Worm (Caenorhabditis elegans) whole organism, L1 larva: ENCODE data around the gene F40F8.5.

ENCODE experiments used
- C34B4.2 ChIP-seq: sonication (generic microtip); optimal IDR thresholded peaks from 2 replicates; lab custom pipeline; 2017; ENCODE audit warnings: mild to moderate bottlenecking, missing genetic modification characterization, missing compliant biosample characterization
- F16B12.6 ChIP-seq: fragments of 150-350 bp; optimal IDR thresholded peaks from 2 replicates; lab custom pipeline; 2014; ENCODE audit warnings: missing biosample characterization, missing genetic modification characterization
- Y116A8C.19 ChIP-seq: sonication (generic microtip); optimal IDR thresholded peaks from 2 replicates; lab custom pipeline; 2016; ENCODE audit warnings: missing compliant biosample characterization, missing genetic modification characterization, borderline replicate concordance
- ama-1 ChIP-seq: fragments of 150-350 bp; optimal IDR thresholded peaks from 2 replicates; lab custom pipeline; 2014
- blmp-1 ChIP-seq: fragments of 150-350 bp; optimal IDR thresholded peaks from 2 replicates; lab custom pipeline; 2014; ENCODE audit warnings: missing biosample characterization, missing genetic modification characterization
- ceh-63 ChIP-seq: fragments of 200-800 bp; sonication (Bioruptor generic); optimal IDR thresholded peaks from 2 replicates; lab custom pipeline; 2018; ENCODE audit warnings: mild to moderate bottlenecking, missing genetic modification characterization, missing compliant biosample characterization
- ceh-88 ChIP-seq: fragments of 200-800 bp; sonication (Bioruptor generic); IDR thresholded peaks from 2 replicates; pipeline ENCODE4 v1.3.6; 2022; ENCODE audit warnings: missing genetic modification characterization, missing compliant biosample characterization
- efl-3 ChIP-seq: fragments of 200-800 bp; sonication (Bioruptor generic); optimal IDR thresholded peaks from 2 replicates; lab custom pipeline; 2018; ENCODE audit warnings: mild to moderate bottlenecking, missing genetic modification characterization, missing compliant biosample characterization
- egl-27 ChIP-seq, 2 experiments: fragments of 150-350 bp in 1 of 2; sonication (generic microtip); optimal IDR thresholded peaks; 3 replicates each; lab custom pipeline; 2017 to 2018; ENCODE audit warnings: missing biosample characterization in 2 of 2, missing genetic modification characterization in 2 of 2, missing genetic modification reagents in 2 of 2
- elt-2 ChIP-seq: sonication (generic microtip); optimal IDR thresholded peaks from 2 replicates; lab custom pipeline; 2016; ENCODE audit warnings: missing genetic modification characterization, mild to moderate bottlenecking, inconsistent platforms, missing compliant biosample characterization, missing genetic modification reagents
- elt-3 ChIP-seq, 6 experiments: fragments of 150-350 bp in 1 of 6; sonication (generic microtip); optimal IDR thresholded peaks; 2 replicates each; lab custom pipeline; 2017 to 2018; ENCODE audit warnings: missing biosample characterization in 6 of 6, missing genetic modification characterization in 6 of 6, inconsistent platforms in 1 of 6
- fkh-4 ChIP-seq: sonication (generic microtip); optimal IDR thresholded peaks from 2 replicates; lab custom pipeline; 2016; ENCODE audit warnings: missing compliant biosample characterization, missing genetic modification characterization, borderline replicate concordance
- fkh-8 ChIP-seq: sonication (generic microtip); optimal IDR thresholded peaks from 2 replicates; lab custom pipeline; 2016; ENCODE audit warnings: mild to moderate bottlenecking, missing genetic modification characterization, missing compliant biosample characterization
- grh-1 ChIP-seq: fragments of 200-800 bp; sonication (Bioruptor generic); IDR thresholded peaks from 2 replicates; pipeline ENCODE4 v1.3.6; 2022; ENCODE audit warnings: missing genetic modification reagents, missing genetic modification characterization, missing compliant biosample characterization
- hlh-4 ChIP-seq: sonication (generic microtip); optimal IDR thresholded peaks from 2 replicates; lab custom pipeline; 2016; ENCODE audit warnings: mild to moderate bottlenecking, missing genetic modification characterization, missing compliant biosample characterization
- lir-3 ChIP-seq: sonication (generic microtip); optimal IDR thresholded peaks from 2 replicates; lab custom pipeline; 2016; ENCODE audit warnings: mild to moderate bottlenecking, missing genetic modification characterization, moderate library complexity, missing compliant biosample characterization; ENCODE audit not compliant: poor library complexity
- lsy-2 ChIP-seq, 2 experiments: fragments of 150-350 bp; optimal IDR thresholded peaks; 2 replicates each; lab custom pipeline; 2014; ENCODE audit warnings: missing biosample characterization in 2 of 2, missing genetic modification characterization in 2 of 2
- mab-9 ChIP-seq: fragments of 200-800 bp; sonication (Bioruptor generic); IDR thresholded peaks from 2 replicates; pipeline ENCODE4 v1.3.6; 2022; ENCODE audit warnings: missing genetic modification reagents, missing genetic modification characterization, missing compliant biosample characterization
- mdl-1 ChIP-seq, 2 experiments: fragments of 150-350 bp; optimal IDR thresholded peaks; 2 replicates each; lab custom pipeline; 2014 to 2017; ENCODE audit warnings: missing biosample characterization in 2 of 2, missing genetic modification characterization in 2 of 2, inconsistent platforms in 1 of 2
- mef-2 ChIP-seq: fragments of 150-350 bp; optimal IDR thresholded peaks from 2 replicates; lab custom pipeline; 2014; ENCODE audit warnings: missing biosample characterization, missing genetic modification characterization
- nhr-19 ChIP-seq: fragments of 200-800 bp; sonication (Bioruptor generic); conservative IDR thresholded peaks from 2 replicates; pipeline ENCODE4 v1.3.6; 2022; ENCODE audit warnings: missing genetic modification characterization, missing compliant biosample characterization
- nhr-20 ChIP-seq: sonication (generic microtip); optimal IDR thresholded peaks from 2 replicates; lab custom pipeline; 2016; ENCODE audit warnings: mild to moderate bottlenecking, missing genetic modification characterization, missing compliant biosample characterization
- nhr-237 ChIP-seq: fragments of 150-350 bp; optimal IDR thresholded peaks from 2 replicates; lab custom pipeline; 2014; ENCODE audit warnings: missing biosample characterization, missing genetic modification characterization
- nhr-28 ChIP-seq: fragments of 150-350 bp; optimal IDR thresholded peaks from 2 replicates; lab custom pipeline; 2014; ENCODE audit warnings: missing biosample characterization, missing genetic modification characterization
- nhr-47 ChIP-seq: sonication (generic microtip); optimal IDR thresholded peaks from 2 replicates; lab custom pipeline; 2016; ENCODE audit warnings: mild to moderate bottlenecking, missing genetic modification characterization, moderate library complexity, missing compliant biosample characterization
- nhr-71 ChIP-seq: sonication (generic microtip); optimal IDR thresholded peaks from 2 replicates; lab custom pipeline; 2016; ENCODE audit warnings: mild to moderate bottlenecking, missing genetic modification characterization, moderate library complexity, missing compliant biosample characterization
- nhr-77 ChIP-seq: fragments of 150-350 bp; optimal IDR thresholded peaks from 2 replicates; lab custom pipeline; 2014; ENCODE audit warnings: missing biosample characterization, missing genetic modification characterization
- nhr-84 ChIP-seq: sonication (generic microtip); optimal IDR thresholded peaks from 2 replicates; lab custom pipeline; 2017; ENCODE audit warnings: missing biosample characterization, missing genetic modification characterization
- pag-3 ChIP-seq: sonication (generic microtip); optimal IDR thresholded peaks from 2 replicates; lab custom pipeline; 2017; ENCODE audit warnings: missing genetic modification characterization, mild to moderate bottlenecking, missing compliant biosample characterization, antibody characterized with exemption, borderline replicate concordance; ENCODE audit not compliant: insufficient read depth
- skn-1 ChIP-seq: fragments of 150-350 bp; optimal IDR thresholded peaks from 2 replicates; lab custom pipeline; 2014; ENCODE audit warnings: missing biosample characterization, missing genetic modification characterization
- sox-4 ChIP-seq: sonication (generic microtip); optimal IDR thresholded peaks from 2 replicates; lab custom pipeline; 2016; ENCODE audit warnings: missing genetic modification characterization, missing compliant biosample characterization
- sup-37 ChIP-seq: fragments of 200-800 bp; sonication (Bioruptor generic); optimal IDR thresholded peaks from 2 replicates; lab custom pipeline; 2018; ENCODE audit warnings: mild to moderate bottlenecking, missing genetic modification characterization, missing compliant biosample characterization
- swsn-7 ChIP-seq: sonication (generic microtip); optimal IDR thresholded peaks from 2 replicates; lab custom pipeline; 2016; ENCODE audit warnings: missing genetic modification characterization, missing compliant biosample characterization
- unc-130 ChIP-seq: fragments of 150-350 bp; optimal IDR thresholded peaks from 2 replicates; lab custom pipeline; 2017; ENCODE audit warnings: missing biosample characterization, missing genetic modification characterization, inconsistent platforms
- unc-30 ChIP-seq: sonication (generic microtip); optimal IDR thresholded peaks from 2 replicates; lab custom pipeline; 2017; ENCODE audit warnings: missing biosample characterization, missing genetic modification characterization
- unc-62 ChIP-seq: fragments of 150-350 bp; optimal IDR thresholded peaks from 2 replicates; lab custom pipeline; 2014; ENCODE audit warnings: missing biosample characterization, missing genetic modification reagents, missing genetic modification characterization
- vab-15 ChIP-seq: sonication (generic microtip); optimal IDR thresholded peaks from 2 replicates; lab custom pipeline; 2017; ENCODE audit warnings: missing genotype, mild to moderate bottlenecking, missing genetic modification characterization, missing compliant biosample characterization
- zag-1 ChIP-seq: fragments of 150-350 bp; optimal IDR thresholded peaks from 2 replicates; lab custom pipeline; 2014; ENCODE audit warnings: missing biosample characterization, missing genetic modification characterization
- zip-4 ChIP-seq: fragments of 200-800 bp; sonication (Bioruptor generic); optimal IDR thresholded peaks from 2 replicates; lab custom pipeline; 2018; ENCODE audit warnings: mild to moderate bottlenecking, missing genetic modification characterization, moderate library complexity, missing compliant biosample characterization
- ztf-11 ChIP-seq, 2 experiments: sonication (generic microtip); optimal IDR thresholded peaks; 2 replicates each; lab custom pipeline; 2016 to 2017; ENCODE audit warnings: missing genetic modification characterization in 2 of 2, missing biosample characterization in 1 of 2, missing compliant biosample characterization in 1 of 2

The F40F8.5 gene

DNA sequence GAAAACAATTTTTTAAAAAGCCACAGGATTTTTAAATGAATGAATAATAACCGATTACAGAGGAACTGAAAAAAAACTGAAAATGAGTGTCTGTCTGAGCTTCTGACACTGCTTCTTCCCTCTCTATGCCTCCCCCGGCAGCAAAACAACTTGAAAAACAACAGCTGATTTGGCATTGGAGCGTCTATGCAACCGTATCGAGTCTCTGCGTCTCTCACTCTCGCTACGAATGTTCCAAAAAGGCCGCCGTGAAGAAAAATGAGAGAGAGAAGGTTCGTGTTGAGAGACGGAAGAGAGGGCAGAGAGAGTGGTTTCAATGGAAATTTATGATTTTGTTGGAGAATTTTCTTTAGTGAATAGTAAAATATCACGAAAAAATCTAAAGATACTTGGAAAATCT, 31.7 kb downstream of the F40F8.5 start (continued):
- TF ChIP-seq C34B4.2 (tag; lab: Kevin White, UChicago) (no peak), Y116A8C.19 (tag; lab: Kevin White, UChicago) (no peak), nhr-28 (tag; lab: Kevin White, UChicago) (no peak), vab-15 (tag; lab: Kevin White, UChicago) (no peak), unc-62 (GFP tag; lab: Kevin White, UChicago) (no peak), mab-9 (GFP tag; lab: Robert Waterston, UW) (no peak), ama-1 (lab: Kevin White, UChicago) (no peak), fkh-8 (peak; percentile 53), swsn-7 (peak; percentile 38), skn-1 (peak; percentile 78), nhr-19 (GFP tag; lab: Robert Waterston, UW) (peak; percentile 6; the same call in 1 of the 2 replicates), nhr-237 (tag; lab: Kevin White, UChicago) (no peak), lir-3 (tag; lab: Kevin White, UChicago) (no peak), hlh-4 (tag; lab: Kevin White, UChicago) (no peak), nhr-71 (tag; lab: Kevin White, UChicago) (peak; percentile 71), sox-4 (no peak), blmp-1 (tag; lab: Kevin White, UChicago) (peak; percentile 78), elt-2 (tag; lab: Kevin White, UChicago) (no peak), nhr-84 (tag; lab: Kevin White, UChicago) (no peak), ceh-88 (GFP tag; lab: Robert Waterston, UW) (no peak), zip-4 (no peak), F16B12.6 (peak; percentile 37), fkh-4 (no peak), egl-27 (tag; optimal IDR thresholded peaks at IDR 0.05; lab: Kevin White, UChicago) (no peak), lsy-2 (tag; optimal IDR thresholded peaks at IDR 0.05; lab: Kevin White, UChicago) (peak; percentile 67 to 88), pag-3 (tag; lab: Kevin White, UChicago) (no peak), mdl-1 (tag; optimal IDR thresholded peaks at IDR 0.05; lab: Kevin White, UChicago) (peak in 1 of 2 experiments; percentile 51), nhr-20 (tag; lab: Kevin White, UChicago) (peak; percentile 68), nhr-77 (tag; lab: Kevin White, UChicago) (peak; percentile 32), elt-3 (tag; optimal IDR thresholded peaks at IDR 0.05; lab: Kevin White, UChicago) (peak in 2 of 6 experiments; percentile 10 to 39)
- TF ChIP-seq, all 84 proteins: peak for 32

DNA sequence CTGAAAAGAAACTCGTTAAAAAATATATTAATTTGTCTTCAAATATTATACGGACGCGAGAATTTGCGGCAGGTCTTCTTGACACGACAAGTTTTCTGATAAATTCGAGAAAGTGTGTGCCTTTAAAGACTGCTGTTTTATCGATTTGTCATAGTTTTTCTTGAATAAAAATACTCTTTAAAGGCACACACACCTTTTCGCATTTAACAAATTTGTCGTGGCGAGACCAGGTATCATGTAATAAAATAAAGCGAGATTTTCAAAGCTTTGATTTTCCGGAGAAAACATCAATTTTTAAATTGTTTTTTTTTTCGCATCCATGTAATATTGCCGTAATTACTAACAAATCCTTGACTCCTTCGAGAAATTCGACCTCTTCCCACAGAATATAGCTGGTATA, 33.6 kb downstream of the F40F8.5 start:
- TF ChIP-seq unc-62 (GFP tag; lab: Kevin White, UChicago) (no peak), grh-1 (GFP tag; lab: Robert Waterston, UW) (no peak), unc-130 (tag; lab: Kevin White, UChicago) (no peak), ama-1 (lab: Kevin White, UChicago) (no peak), efl-3 (GFP tag; lab: Kevin White, UChicago) (no peak), sup-37 (GFP tag; lab: Kevin White, UChicago) (no peak), nhr-28 (tag; lab: Kevin White, UChicago) (no peak), ceh-63 (GFP tag; lab: Kevin White, UChicago) (no peak), nhr-237 (tag; lab: Kevin White, UChicago) (no peak), unc-30 (tag; lab: Kevin White, UChicago) (no peak), lsy-2 (tag; optimal IDR thresholded peaks at IDR 0.05; lab: Kevin White, UChicago) (no peak), vab-15 (tag; lab: Kevin White, UChicago) (no peak), F16B12.6 (no peak), blmp-1 (tag; lab: Kevin White, UChicago) (no peak), nhr-47 (tag; lab: Kevin White, UChicago) (no peak), mef-2 (tag; lab: Kevin White, UChicago) (no peak), ztf-11 (tag; optimal IDR thresholded peaks at IDR 0.05; lab: Kevin White, UChicago) (no peak), zag-1 (tag; lab: Kevin White, UChicago) (no peak)
